Worm (Caenorhabditis elegans): ENCODE results near the gene F45G2.7.

The F45G2.7 gene

ce11 chrIII:13465918-13466592 lies 31.8 kb upstream of the F45G2.7 start, which contains the start of gene cdk-5 (continued):
- TF ChIP-seq snpc-1.3 (tag; optimal IDR thresholded peaks at IDR 0.05; ENCODE audit: insufficient read depth) = peak; percentile 24
- TF ChIP-seq attf-3 (GFP tag; conservative IDR thresholded peaks at IDR 0.05) = no peak
- TF ChIP-seq ceh-79 (tag; optimal IDR thresholded peaks at IDR 0.05) = no peak
- peak; percentile 72 for TF ChIP-seq snpc-3.4 (tag; optimal IDR thresholded peaks at IDR 0.05)
- no peak for TF ChIP-seq sdz-38 (tag; optimal IDR thresholded peaks at IDR 0.05)
- no peak for TF ChIP-seq madf-3 (GFP tag; IDR thresholded peaks at IDR 0.05)
- no peak for TF ChIP-seq ets-4 (GFP tag; optimal IDR thresholded peaks at IDR 0.05)
- no peak for TF ChIP-seq somi-1 (GFP tag; optimal IDR thresholded peaks at IDR 0.05)
- TF ChIP-seq hmg-1.2 (GFP tag; IDR thresholded peaks at IDR 0.05) = peak; percentile 99
- peak; percentile 75 for TF ChIP-seq F33H1.4 (GFP tag; IDR thresholded peaks at IDR 0.05)
- peak; percentile 52; the same call in 1 of the 2 replicates for TF ChIP-seq Y56A3A.18 (GFP tag; IDR thresholded peaks at IDR 0.05)
- peak; percentile 66 for TF ChIP-seq madf-6 (GFP tag; IDR thresholded peaks at IDR 0.05)
- no peak for TF ChIP-seq ceh-40 (GFP tag; IDR thresholded peaks at IDR 0.05)
- no peak for TF ChIP-seq bed-2 (GFP tag; IDR thresholded peaks at IDR 0.05)
- TF ChIP-seq lin-54 (GFP tag; optimal IDR thresholded peaks at IDR 0.05) = peak; percentile 84
- TF ChIP-seq snpc-4 (GFP tag; optimal IDR thresholded peaks at IDR 0.05) = no peak
- TF ChIP-seq snpc-4 (tag; optimal IDR thresholded peaks at IDR 0.05) = peak in 2 of 4 experiments; percentile 54 to 62
- no peak for TF ChIP-seq ztf-3 (GFP tag; optimal IDR thresholded peaks at IDR 0.05)
- TF ChIP-seq akir-1 (GFP tag; optimal IDR thresholded peaks at IDR 0.05) = no peak
- TF ChIP-seq C06A6.2 (GFP tag; conservative IDR thresholded peaks at IDR 0.05) = no peak
- TF ChIP-seq sptf-2 (GFP tag; optimal IDR thresholded peaks at IDR 0.05) = no peak
- no peak for TF ChIP-seq dpff-1 (tag; optimal IDR thresholded peaks at IDR 0.05)
- 0 out of 2 replicates have a peak, but pooled peaks have one; percentile 31 for TF ChIP-seq dox-1 (GFP tag; IDR thresholded peaks at IDR 0.05)
- TF ChIP-seq D2030.7 (GFP tag; IDR thresholded peaks at IDR 0.05) = peak; percentile 72; the same call in 1 of the 2 replicates
- TF ChIP-seq rpc-1 (optimal IDR thresholded peaks at IDR 0.05) = no peak
- no peak for TF ChIP-seq rpc-1 (tag; optimal IDR thresholded peaks at IDR 0.05)
- peak; percentile 18 for TF ChIP-seq attf-5 (GFP tag; optimal IDR thresholded peaks at IDR 0.05)
- TF ChIP-seq lin-40 (tag; optimal IDR thresholded peaks at IDR 0.05) = peak; percentile 87
- TF ChIP-seq F37B4.10 (GFP tag; IDR thresholded peaks at IDR 0.05) = no peak
- TF ChIP-seq K11D2.4 (GFP tag; IDR thresholded peaks at IDR 0.05) = peak; percentile 69
- no peak for TF ChIP-seq B0035.1 (tag; optimal IDR thresholded peaks at IDR 0.05)
- TF ChIP-seq ceh-27 (GFP tag; optimal IDR thresholded peaks at IDR 0.05) = peak; percentile 27
- TF ChIP-seq pbrm-1 (GFP tag; IDR thresholded peaks at IDR 0.05) = peak; percentile 77; the same call in 1 of the 2 replicates
- peak in 1 of 2 experiments; percentile 46 for TF ChIP-seq let-607 (tag; optimal IDR thresholded peaks at IDR 0.05)

ce11 chrIII:13464493-13465362 lies 30.4 kb upstream of the F45G2.7 start, which contains the start of gene kel-3:
kel-3 (plus strand) TSS chrIII:13464820.
- TF ChIP-seq sptf-2 (GFP tag; optimal IDR thresholded peaks at IDR 0.05) (no peak), nfya-1 (tag; optimal IDR thresholded peaks at IDR 0.05; ENCODE audit: borderline replicate concordance, insufficient read depth) (no peak), Y53F4B.3 (GFP tag; IDR thresholded peaks at IDR 0.05) (no peak), zfh-2 (GFP tag; conservative IDR thresholded peaks at IDR 0.05) (no peak), ceh-40 (GFP tag; IDR thresholded peaks at IDR 0.05) (no peak), snpc-3.4 (tag; optimal IDR thresholded peaks at IDR 0.05) (peak; percentile 63), hlh-26 (GFP tag; conservative IDR thresholded peaks at IDR 0.05) (no peak), egl-18 (GFP tag; IDR thresholded peaks at IDR 0.05) (0 out of 2 replicates have a peak, but pooled peaks have one; percentile 73), attf-3 (GFP tag; conservative IDR thresholded peaks at IDR 0.05) (peak; percentile 32; the same call in 1 of the 2 replicates), ztf-22 (GFP tag; optimal IDR thresholded peaks at IDR 0.05) (peak; percentile 95), ceh-91 (GFP tag; IDR thresholded peaks at IDR 0.05) (no peak), nhr-90 (tag; optimal IDR thresholded peaks at IDR 0.05) (peak; percentile 80), Y79H2A.3 (GFP tag; conservative IDR thresholded peaks at IDR 0.05) (peak; percentile 95), rcor-1 (GFP tag; IDR thresholded peaks at IDR 0.05) (peak; percentile 74), mel-28 (tag; optimal IDR thresholded peaks at IDR 0.05; ENCODE audit: borderline replicate concordance) (peak; percentile 21), D2030.7 (GFP tag; IDR thresholded peaks at IDR 0.05) (peak; percentile 91)

All from whole organism, young adult.